Worm (Caenorhabditis elegans) whole organism, L4/young adult: Measurements from ENCODE around the gene spo-11.

Experiments used
- W03F9.2 ChIP-seq: fragments of 150-350 bp; optimal IDR thresholded peaks from 2 replicates; lab custom pipeline; 2014; ENCODE audit warnings: missing biosample characterization, missing genetic modification characterization
- him-1 ChIP-seq: sonication (generic microtip); optimal IDR thresholded peaks from 2 replicates; lab custom pipeline; 2016; ENCODE audit warnings: missing genotype, missing genetic modification reagents, missing genetic modification characterization, missing compliant biosample characterization

ce11 chrIV:11156526-11156925 is 31.9 kb upstream of the spo-11 start:
- TF ChIP-seq him-1 (tag; lab: Kevin White, UChicago) (no peak), W03F9.2 (tag; lab: Kevin White, UChicago) (no peak)
